Fruit fly (Drosophila melanogaster): ENCODE measurements around the gene CG4793.

CG4793 gene

dm6 chr2L:15912008-15912900 lies 10.9 kb upstream of the CG4793 start (continued):
- peak; percentile 83 for TF ChIP-seq Drgx (GFP tag; IDR thresholded peaks at IDR 0.05)
- no peak for TF ChIP-seq Dll (GFP tag; IDR thresholded peaks at IDR 0.05; ENCODE audit: partially characterized antibody)
- peak; percentile 99 for TF ChIP-seq row (GFP tag; IDR thresholded peaks at IDR 0.05)
- peak; percentile 94 for TF ChIP-seq HLH3B (GFP tag; IDR thresholded peaks at IDR 0.05)
- TF ChIP-seq CG7271 (tag; optimal IDR thresholded peaks at IDR 0.05): peak; percentile 57
- TF ChIP-seq sd (tag; optimal IDR thresholded peaks at IDR 0.05): peak; percentile 76
- TF ChIP-seq cwo (GFP tag; optimal IDR thresholded peaks at IDR 0.05): peak; percentile 57
- TF ChIP-seq Awh (GFP tag; IDR thresholded peaks at IDR 0.05): peak; percentile 85
- TF ChIP-seq NC2β (GFP tag; optimal IDR thresholded peaks at IDR 0.05): no peak
- TF ChIP-seq CG15269 (tag; optimal IDR thresholded peaks at IDR 0.05): peak; percentile 97
- peak; percentile 87 for TF ChIP-seq CG9437 (GFP tag; optimal IDR thresholded peaks at IDR 0.05)
- TF ChIP-seq ewg (GFP tag; optimal IDR thresholded peaks at IDR 0.05): peak; percentile 86
- TF ChIP-seq Doc3 (GFP tag; IDR thresholded peaks at IDR 0.05; ENCODE audit: partially characterized antibody): no peak
- no peak for TF ChIP-seq CG8478 (optimal IDR thresholded peaks at IDR 0.05)
- TF ChIP-seq Fer3 (tag; optimal IDR thresholded peaks at IDR 0.05): peak; percentile 94
- TF ChIP-seq CG3726 (GFP tag; IDR thresholded peaks at IDR 0.05): peak; percentile 90
- peak; percentile 53 for TF ChIP-seq CG4617 (GFP tag; optimal IDR thresholded peaks at IDR 0.05; ENCODE audit: borderline replicate concordance)
- TF ChIP-seq Optix (GFP tag; IDR thresholded peaks at IDR 0.05): no peak
- peak; percentile 35 for TF ChIP-seq CG31388 (GFP tag; optimal IDR thresholded peaks at IDR 0.05)
- no peak for TF ChIP-seq CG11398 (GFP tag; optimal IDR thresholded peaks at IDR 0.05)
- TF ChIP-seq E2f1 (GFP tag; IDR thresholded peaks at IDR 0.05): peak; percentile 92
- TF ChIP-seq Bteb2 (GFP tag; optimal IDR thresholded peaks at IDR 0.05): peak; percentile 54
- peak; percentile 85 for TF ChIP-seq gcm (GFP tag; optimal IDR thresholded peaks at IDR 0.05)
- peak; percentile 93 for TF ChIP-seq Hmr (GFP tag; optimal IDR thresholded peaks at IDR 0.05)
- TF ChIP-seq NFAT (GFP tag; IDR thresholded peaks at IDR 0.05): no peak; the same call in none of the 2 replicates
- peak; percentile 89 for TF ChIP-seq Nf-YC (tag; optimal IDR thresholded peaks at IDR 0.05)
- no peak for TF ChIP-seq CG4854 (GFP tag; optimal IDR thresholded peaks at IDR 0.05)
- peak; percentile 82 for TF ChIP-seq jigr1 (GFP tag; IDR thresholded peaks at IDR 0.05)
- peak; percentile 81 for TF ChIP-seq exex (tag; optimal IDR thresholded peaks at IDR 0.05)
- TF ChIP-seq CG3407 (GFP tag; optimal IDR thresholded peaks at IDR 0.05): peak; percentile 85
- TF ChIP-seq CG9932 (GFP tag; IDR thresholded peaks at IDR 0.05): peak; percentile 87
- TF ChIP-seq CG6683 (GFP tag; optimal IDR thresholded peaks at IDR 0.05): peak; percentile 85
- peak; percentile 66; the same call in 1 of the 2 replicates for TF ChIP-seq CG17612 (GFP tag; IDR thresholded peaks at IDR 0.05)
- peak; percentile 95 for TF ChIP-seq Sox100B (GFP tag; optimal IDR thresholded peaks at IDR 0.05)
- TF ChIP-seq CTCF (GFP tag; optimal IDR thresholded peaks at IDR 0.05): peak; percentile 33
- 0 out of 2 replicates have a peak, but pooled peaks have one; percentile 41 for TF ChIP-seq aop (GFP tag; IDR thresholded peaks at IDR 0.05)
- TF ChIP-seq repo (GFP tag; optimal IDR thresholded peaks at IDR 0.05): no peak
- TF ChIP-seq CG3995 (GFP tag; optimal IDR thresholded peaks at IDR 0.05): peak; percentile 59
- no peak; the same call in none of the 2 replicates for TF ChIP-seq wdn (GFP tag; IDR thresholded peaks at IDR 0.05)
- TF ChIP-seq NC2α (GFP tag; optimal IDR thresholded peaks at IDR 0.05): no peak
- peak; percentile 97 for TF ChIP-seq CG11504 (tag; optimal IDR thresholded peaks at IDR 0.05)
- peak; percentile 47; the same call in 1 of the 2 replicates for TF ChIP-seq nerfin-2 (GFP tag; IDR thresholded peaks at IDR 0.05; ENCODE audit: partially characterized antibody)
- peak; percentile 75 for TF ChIP-seq Oaz (GFP tag; IDR thresholded peaks at IDR 0.05)
- peak; percentile 96 for TF ChIP-seq CG30403 (GFP tag; optimal IDR thresholded peaks at IDR 0.05)
- TF ChIP-seq pan (optimal IDR thresholded peaks at IDR 0.05): no peak
- TF ChIP-seq pan (GFP tag; optimal IDR thresholded peaks at IDR 0.05 in 1 of 2, IDR thresholded peaks at IDR 0.05 in 1 of 2): peak in 1 of 2 experiments; percentile 93
- peak; percentile 82 for TF ChIP-seq Max (GFP tag; optimal IDR thresholded peaks at IDR 0.05)
- peak; percentile 10 for TF ChIP-seq Antp (GFP tag; optimal IDR thresholded peaks at IDR 0.05)
- TF ChIP-seq scrt (GFP tag; optimal IDR thresholded peaks at IDR 0.05): peak; percentile 82

All from whole organism, embryonic.